Fruit fly (Drosophila melanogaster) S2 (cell line): ENCODE measurements around the gene Gr10b.

ENCODE experiments used
- CG8478 ChIP-seq: fragments of >200 bp; optimal IDR thresholded peaks from 2 replicates; lab custom pipeline; 2018
- CTCF ChIP-seq, 2 experiments: fragments of >200 bp; optimal IDR thresholded peaks; 2 replicates each; lab custom pipeline; 2018

- no peak for TF ChIP-seq CG8478
- TF ChIP-seq CTCF (optimal IDR thresholded peaks at IDR 0.05; lab: Kevin White, UChicago), result no peak
These were observed 40.0 kb downstream of the Gr10b start for dm6 chrX:11372764-11373712.
